Worm (Caenorhabditis elegans) whole organism, L3 larva: ENCODE measurements around the gene hmg-4.

Source experiments
- R02D3.7 ChIP-seq: fragments of 150-350 bp; optimal IDR thresholded peaks from 2 replicates; lab custom pipeline; 2014; ENCODE audit warnings: missing biosample characterization, missing genetic modification characterization
- ZK546.5 ChIP-seq: sonication (generic microtip); optimal IDR thresholded peaks from 2 replicates; lab custom pipeline; 2017; ENCODE audit warnings: missing biosample characterization, missing genetic modification characterization
- aly-2 ChIP-seq: fragments of 150-350 bp; optimal IDR thresholded peaks from 2 replicates; lab custom pipeline; 2014; ENCODE audit warnings: missing biosample characterization, missing genetic modification characterization
- ama-1 ChIP-seq: fragments of 150-350 bp; optimal IDR thresholded peaks from 2 replicates; lab custom pipeline; 2018
- ceh-16 ChIP-seq: sonication (generic microtip); optimal IDR thresholded peaks from 2 replicates; lab custom pipeline; 2017; ENCODE audit warnings: missing biosample characterization, missing genetic modification characterization
- ceh-28 ChIP-seq: fragments of 150-350 bp; optimal IDR thresholded peaks from 2 replicates; lab custom pipeline; 2014; ENCODE audit warnings: missing biosample characterization, missing genetic modification reagents, missing genetic modification characterization
- ceh-82 ChIP-seq: fragments of 150-350 bp; optimal IDR thresholded peaks from 2 replicates; lab custom pipeline; 2014; ENCODE audit warnings: missing biosample characterization, missing genetic modification characterization
- ceh-9 ChIP-seq: sonication (generic microtip); optimal IDR thresholded peaks from 2 replicates; lab custom pipeline; 2018; ENCODE audit warnings: missing biosample characterization, missing genetic modification characterization
- daf-12 ChIP-seq: fragments of 150-350 bp; optimal IDR thresholded peaks from 2 replicates; lab custom pipeline; 2014; ENCODE audit warnings: missing biosample characterization, missing genetic modification reagents, missing genetic modification characterization
- egl-27 ChIP-seq: sonication (generic microtip); optimal IDR thresholded peaks from 4 replicates; lab custom pipeline; 2017; ENCODE audit warnings: missing biosample characterization, missing genetic modification reagents, missing genetic modification characterization
- egl-5 ChIP-seq: fragments of 150-350 bp; optimal IDR thresholded peaks from 2 replicates; lab custom pipeline; 2017; ENCODE audit warnings: missing biosample characterization, missing genetic modification reagents, missing genetic modification characterization, inconsistent platforms
- elt-2 ChIP-seq: sonication (generic microtip); optimal IDR thresholded peaks from 2 replicates; lab custom pipeline; 2016; ENCODE audit warnings: missing genetic modification reagents, mild to moderate bottlenecking, missing genetic modification characterization, missing compliant biosample characterization
- elt-3 ChIP-seq, 3 experiments: fragments of 150-350 bp in 1 of 3; sonication (generic microtip) in 2 of 3; optimal IDR thresholded peaks; 2 replicates in 2 of 3; 4 replicates in 1 of 3; lab custom pipeline; 2014 to 2017; ENCODE audit warnings: missing biosample characterization in 3 of 3, missing genetic modification characterization in 3 of 3
- eor-1 ChIP-seq, 2 experiments: fragments of 150-350 bp; optimal IDR thresholded peaks; 2 replicates each; lab custom pipeline; 2014 to 2018; ENCODE audit warnings: missing biosample characterization in 2 of 2, missing genetic modification characterization in 2 of 2
- fkh-2 ChIP-seq: fragments of 150-350 bp; optimal IDR thresholded peaks from 2 replicates; lab custom pipeline; 2014; ENCODE audit warnings: missing biosample characterization, missing genetic modification reagents, missing genetic modification characterization
- fos-1 ChIP-seq: fragments of 150-350 bp; optimal IDR thresholded peaks from 2 replicates; lab custom pipeline; 2014; ENCODE audit warnings: missing biosample characterization, missing genetic modification characterization
- hmg-11 ChIP-seq: sonication (generic microtip); optimal IDR thresholded peaks from 2 replicates; lab custom pipeline; 2016; ENCODE audit warnings: missing genetic modification characterization, missing compliant biosample characterization
- jun-1 ChIP-seq: fragments of 150-350 bp; optimal IDR thresholded peaks from 2 replicates; lab custom pipeline; 2014; ENCODE audit warnings: missing biosample characterization, missing genetic modification reagents, missing genetic modification characterization
- lin-15B ChIP-seq: fragments of 150-350 bp; optimal IDR thresholded peaks from 2 replicates; lab custom pipeline; 2014; ENCODE audit warnings: missing biosample characterization, missing genetic modification characterization
- lin-39 ChIP-seq: fragments of 150-350 bp; optimal IDR thresholded peaks from 2 replicates; lab custom pipeline; 2018; ENCODE audit warnings: missing biosample characterization, missing genetic modification reagents, missing genetic modification characterization
- lsy-12 ChIP-seq: sonication (generic microtip); optimal IDR thresholded peaks from 2 replicates; lab custom pipeline; 2016; ENCODE audit warnings: mild to moderate bottlenecking, missing genetic modification characterization, missing compliant biosample characterization
- mdl-1 ChIP-seq: fragments of 150-350 bp; optimal IDR thresholded peaks from 2 replicates; lab custom pipeline; 2014; ENCODE audit warnings: missing biosample characterization, missing genetic modification characterization
- mml-1 ChIP-seq: fragments of 150-350 bp; sonication (generic microtip); optimal IDR thresholded peaks from 3 replicates; lab custom pipeline; 2014; ENCODE audit warnings: missing biosample characterization, missing genetic modification characterization
- nfya-1 ChIP-seq: sonication (generic microtip); optimal IDR thresholded peaks from 2 replicates; lab custom pipeline; 2017; ENCODE audit warnings: missing genetic modification characterization, mild to moderate bottlenecking, missing compliant biosample characterization, antibody characterized with exemption, moderate library complexity; ENCODE audit not compliant: insufficient read depth
- nhr-11 ChIP-seq: fragments of 150-350 bp; optimal IDR thresholded peaks from 2 replicates; lab custom pipeline; 2014; ENCODE audit warnings: missing biosample characterization, missing genetic modification characterization
- nhr-12 ChIP-seq: fragments of 150-350 bp; optimal IDR thresholded peaks from 2 replicates; lab custom pipeline; 2014; ENCODE audit warnings: missing biosample characterization, missing genetic modification characterization
- nhr-23 ChIP-seq: fragments of 150-350 bp; optimal IDR thresholded peaks from 2 replicates; lab custom pipeline; 2014; ENCODE audit warnings: missing biosample characterization, missing genetic modification reagents, missing genetic modification characterization
- nhr-237 ChIP-seq: fragments of 150-350 bp; optimal IDR thresholded peaks from 2 replicates; lab custom pipeline; 2014; ENCODE audit warnings: missing biosample characterization, missing genetic modification characterization
- nhr-25 ChIP-seq: sonication (generic microtip); optimal IDR thresholded peaks from 2 replicates; lab custom pipeline; 2017; ENCODE audit warnings: missing biosample characterization, missing genetic modification characterization
- nhr-28 ChIP-seq: fragments of 150-350 bp; optimal IDR thresholded peaks from 2 replicates; lab custom pipeline; 2014; ENCODE audit warnings: missing biosample characterization, missing genetic modification characterization
- nhr-67 ChIP-seq: fragments of 150-350 bp; optimal IDR thresholded peaks from 2 replicates; lab custom pipeline; 2014; ENCODE audit warnings: missing biosample characterization, missing genetic modification characterization
- nhr-76 ChIP-seq: fragments of 150-350 bp; sonication (generic microtip); optimal IDR thresholded peaks from 5 replicates; lab custom pipeline; 2014; ENCODE audit warnings: missing biosample characterization, missing genetic modification characterization
- nhr-77 ChIP-seq: fragments of 150-350 bp; optimal IDR thresholded peaks from 2 replicates; lab custom pipeline; 2014; ENCODE audit warnings: missing biosample characterization, missing genetic modification characterization
- pha-4 ChIP-seq: fragments of 150-350 bp; optimal IDR thresholded peaks from 2 replicates; lab custom pipeline; 2014; ENCODE audit warnings: missing biosample characterization, missing genetic modification reagents, missing genetic modification characterization
- pqm-1 ChIP-seq: fragments of 150-350 bp; optimal IDR thresholded peaks from 2 replicates; lab custom pipeline; 2017; ENCODE audit warnings: missing biosample characterization, missing genetic modification characterization, inconsistent platforms
- sea-2 ChIP-seq: fragments of 150-350 bp; sonication (generic microtip); optimal IDR thresholded peaks from 4 replicates; lab custom pipeline; 2014; ENCODE audit warnings: missing biosample characterization, missing genetic modification reagents, missing genetic modification characterization
- skn-1 ChIP-seq: fragments of 150-350 bp; optimal IDR thresholded peaks from 2 replicates; lab custom pipeline; 2014; ENCODE audit warnings: missing biosample characterization, missing genetic modification characterization
- snpc-4 ChIP-seq: fragments of 150-350 bp; optimal IDR thresholded peaks from 2 replicates; lab custom pipeline; 2014; ENCODE audit warnings: missing biosample characterization, missing genetic modification characterization
- tbx-2 ChIP-seq: sonication (generic microtip); optimal IDR thresholded peaks from 2 replicates; lab custom pipeline; 2016; ENCODE audit warnings: mild to moderate bottlenecking, missing genetic modification characterization, missing compliant biosample characterization
- unc-39 ChIP-seq: sonication (generic microtip); optimal IDR thresholded peaks from 4 replicates; lab custom pipeline; 2017; ENCODE audit warnings: missing biosample characterization, missing genetic modification characterization
- unc-62 ChIP-seq: fragments of 150-350 bp; sonication (generic microtip); optimal IDR thresholded peaks from 4 replicates; lab custom pipeline; 2014; ENCODE audit warnings: missing biosample characterization, missing genetic modification reagents, missing genetic modification characterization
- zag-1 ChIP-seq: fragments of 150-350 bp; optimal IDR thresholded peaks from 2 replicates; lab custom pipeline; 2014; ENCODE audit warnings: missing biosample characterization, missing genetic modification characterization
- ztf-11 ChIP-seq: fragments of 150-350 bp; optimal IDR thresholded peaks from 2 replicates; lab custom pipeline; 2014; ENCODE audit warnings: missing biosample characterization, missing genetic modification characterization
- ztf-4 ChIP-seq: fragments of 150-350 bp; optimal IDR thresholded peaks from 2 replicates; lab custom pipeline; 2014; ENCODE audit warnings: missing biosample characterization, missing genetic modification characterization

hmg-4 gene

ce11 chrIII:7357356-7357755 is 24.0 kb downstream of the hmg-4 start, which contains the start of gene F08F8.10:
Gene F08F8.10, minus strand, starts transcription at chrIII:7357393.
- no peak for TF ChIP-seq daf-12 (tag; lab: Kevin White, UChicago)
- no peak for TF ChIP-seq nhr-237 (tag; lab: Kevin White, UChicago)
- no peak for TF ChIP-seq ztf-11 (tag; lab: Kevin White, UChicago)
- no peak for TF ChIP-seq elt-2 (tag; lab: Kevin White, UChicago)
- TF ChIP-seq nhr-11 (tag; lab: Kevin White, UChicago): no peak
- TF ChIP-seq eor-1 (tag; optimal IDR thresholded peaks at IDR 0.05; lab: Kevin White, UChicago): no peak
- TF ChIP-seq lin-15B (tag; lab: Kevin White, UChicago): no peak
- TF ChIP-seq egl-27: no peak
- TF ChIP-seq snpc-4 (tag; lab: Kevin White, UChicago): peak; percentile 47
- TF ChIP-seq ceh-28 (tag; lab: Kevin White, UChicago): no peak
- peak; percentile 18 for TF ChIP-seq nhr-25
- TF ChIP-seq tbx-2 (tag; lab: Kevin White, UChicago): no peak
- no peak for TF ChIP-seq ZK546.5
- TF ChIP-seq nhr-67 (tag; lab: Kevin White, UChicago): no peak
- TF ChIP-seq ztf-4 (tag; lab: Kevin White, UChicago): no peak
- TF ChIP-seq elt-3 (tag; optimal IDR thresholded peaks at IDR 0.05; lab: Kevin White, UChicago): no peak
- TF ChIP-seq mdl-1 (tag; lab: Kevin White, UChicago): no peak
- TF ChIP-seq nhr-76 (tag; lab: Kevin White, UChicago): no peak
- TF ChIP-seq fkh-2: no peak
- TF ChIP-seq lin-39 (tag; lab: Kevin White, UChicago): no peak
- no peak for TF ChIP-seq unc-62 (GFP tag; lab: Kevin White, UChicago)
- TF ChIP-seq R02D3.7: no peak
- peak; percentile 27 for TF ChIP-seq hmg-11 (tag; lab: Kevin White, UChicago)
- peak; percentile 63 for TF ChIP-seq pha-4
- no peak for TF ChIP-seq ceh-16
- TF ChIP-seq jun-1 (tag; lab: Kevin White, UChicago): no peak
- TF ChIP-seq skn-1 (tag; lab: Kevin White, UChicago): no peak
- no peak for TF ChIP-seq ceh-9
- no peak for TF ChIP-seq sea-2
- TF ChIP-seq zag-1: no peak
- no peak for TF ChIP-seq unc-39 (tag; lab: Kevin White, UChicago)
- no peak for TF ChIP-seq nhr-28
- peak; percentile 33 for TF ChIP-seq nfya-1
- TF ChIP-seq ama-1: no peak
- no peak for TF ChIP-seq lsy-12
- TF ChIP-seq nhr-77 (tag; lab: Kevin White, UChicago): no peak
- TF ChIP-seq nhr-23 (tag; lab: Kevin White, UChicago): no peak
- TF ChIP-seq ceh-82 (tag; lab: Kevin White, UChicago): no peak
- TF ChIP-seq egl-5 (tag; lab: Kevin White, UChicago): peak; percentile 35
- TF ChIP-seq mml-1 (tag; lab: Kevin White, UChicago): no peak
- TF ChIP-seq aly-2 (tag; lab: Kevin White, UChicago): no peak
- TF ChIP-seq fos-1: no peak
- TF ChIP-seq, all 47 proteins: peak for 6

DNA sequence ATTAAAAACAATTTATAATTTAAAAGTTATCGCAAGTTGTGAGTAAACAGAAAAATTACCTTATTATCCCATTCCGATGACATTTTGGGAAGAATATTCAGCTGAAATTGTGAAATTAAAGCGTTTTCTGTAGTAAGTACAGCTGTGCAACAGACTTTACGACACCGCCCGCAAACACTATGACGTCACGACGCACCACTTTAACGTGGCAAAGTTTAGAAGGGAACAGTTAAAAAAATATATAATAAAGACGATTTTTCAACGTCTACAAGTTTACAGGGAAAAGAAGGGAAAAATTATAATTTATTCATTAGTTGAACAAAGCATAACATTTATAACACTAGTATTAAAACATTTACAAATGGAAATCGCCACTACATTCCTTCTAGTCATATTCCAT is 27.5 kb downstream of the hmg-4 start, which contains the start of gene F08F8.9:
TSS of gene F08F8.9 (minus strand) at position 101 of the 400 bp plus-strand sequence.
- TF ChIP-seq elt-2 (tag; lab: Kevin White, UChicago): peak; percentile 1
- TF ChIP-seq pha-4: peak; percentile 4
- TF ChIP-seq lin-39 (tag; lab: Kevin White, UChicago): no peak

ce11 chrIII:7349075-7349474 is 32.3 kb downstream of the hmg-4 start, which contains the start of gene gos-28:
Gene gos-28, minus strand, starts transcription at chrIII:7349175.
- no peak for TF ChIP-seq pqm-1 (tag; lab: Kevin White, UChicago)
- no peak for TF ChIP-seq elt-2 (tag; lab: Kevin White, UChicago)
- no peak for TF ChIP-seq nhr-77 (tag; lab: Kevin White, UChicago)
- no peak for TF ChIP-seq nhr-23 (tag; lab: Kevin White, UChicago)
- no peak for TF ChIP-seq lsy-12
- TF ChIP-seq fos-1: no peak
- TF ChIP-seq jun-1 (tag; lab: Kevin White, UChicago): no peak
- TF ChIP-seq eor-1 (tag; optimal IDR thresholded peaks at IDR 0.05; lab: Kevin White, UChicago): no peak
- no peak for TF ChIP-seq nhr-12 (tag; lab: Kevin White, UChicago)
